Worm (Caenorhabditis elegans) whole organism, L4/young adult: ENCODE measurements around the gene C16C10.13.
A peak's percentile ranks its signal among the peaks of the same experiment; 100 is the strongest.

ENCODE experiments used
- W03F9.2 ChIP-seq: fragments of 150-350 bp; optimal IDR thresholded peaks from 2 replicates; lab custom pipeline; 2014; ENCODE audit warnings: missing biosample characterization, missing genetic modification characterization
- dao-5 ChIP-seq: sonication (generic microtip); optimal IDR thresholded peaks from 2 replicates; lab custom pipeline; 2016; ENCODE audit warnings: missing genotype, missing genetic modification characterization, moderate library complexity, missing compliant biosample characterization
- him-1 ChIP-seq: sonication (generic microtip); optimal IDR thresholded peaks from 2 replicates; lab custom pipeline; 2016; ENCODE audit warnings: missing genotype, missing genetic modification reagents, missing genetic modification characterization, missing compliant biosample characterization

C16C10.13 gene

DNA sequence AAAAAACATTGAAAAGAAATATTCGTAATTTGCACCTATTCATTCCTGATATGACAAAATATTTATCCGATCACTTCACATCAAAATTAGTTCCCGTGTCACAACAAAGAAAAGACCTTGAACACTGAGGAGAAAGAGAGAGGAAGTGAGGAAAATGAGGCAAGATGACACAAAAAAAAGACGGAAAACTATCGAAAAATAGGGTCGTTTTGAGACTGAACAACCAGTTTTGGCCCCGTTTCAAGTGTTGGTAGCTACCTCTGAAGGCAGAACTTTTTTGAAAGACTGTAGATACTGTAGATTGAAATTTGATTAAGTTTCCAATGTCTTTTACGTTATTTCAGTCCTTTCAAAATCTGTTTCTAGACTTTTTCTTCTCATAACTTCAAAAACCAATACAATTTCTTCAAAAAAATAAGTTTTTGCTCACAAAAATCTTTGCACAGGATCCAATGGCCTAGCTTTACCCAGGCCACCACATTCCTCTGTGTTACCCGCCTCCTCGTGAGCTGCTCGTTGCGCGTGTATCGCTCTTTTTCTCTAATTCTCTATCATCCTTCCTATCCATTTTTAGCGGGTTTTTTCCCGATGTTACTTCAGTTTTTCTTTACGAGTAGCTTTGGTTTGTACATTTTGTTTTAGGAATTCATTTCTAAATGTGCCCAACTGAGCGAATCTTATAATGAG, 20.2 kb downstream of the C16C10.13 start:
- no peak for TF ChIP-seq him-1 (tag; lab: Kevin White, UChicago)
- TF ChIP-seq W03F9.2: peak; percentile 7
- no peak for TF ChIP-seq dao-5 (tag; lab: Kevin White, UChicago)

ce11 chrIII:4196988-4197384, 20.7 kb downstream of the C16C10.13 start, which contains the start of gene asd-1:
asd-1 (plus strand) TSS chrIII:4197285.
- TF ChIP-seq W03F9.2 (no peak), him-1 (tag; lab: Kevin White, UChicago) (no peak), dao-5 (tag; lab: Kevin White, UChicago) (no peak)

- TF ChIP-seq dao-5 (tag; lab: Kevin White, UChicago) (no peak), him-1 (tag; lab: Kevin White, UChicago) (no peak), W03F9.2 (no peak)
Measured at ce11 chrIII:4204072-4204471, 27.8 kb downstream of the C16C10.13 start, which contains the start of the genes pelo-1 and R74.7. pelo-1 (minus strand) TSS chrIII:4204222. R74.7 (plus strand) TSS chrIII:4204429.

DNA sequence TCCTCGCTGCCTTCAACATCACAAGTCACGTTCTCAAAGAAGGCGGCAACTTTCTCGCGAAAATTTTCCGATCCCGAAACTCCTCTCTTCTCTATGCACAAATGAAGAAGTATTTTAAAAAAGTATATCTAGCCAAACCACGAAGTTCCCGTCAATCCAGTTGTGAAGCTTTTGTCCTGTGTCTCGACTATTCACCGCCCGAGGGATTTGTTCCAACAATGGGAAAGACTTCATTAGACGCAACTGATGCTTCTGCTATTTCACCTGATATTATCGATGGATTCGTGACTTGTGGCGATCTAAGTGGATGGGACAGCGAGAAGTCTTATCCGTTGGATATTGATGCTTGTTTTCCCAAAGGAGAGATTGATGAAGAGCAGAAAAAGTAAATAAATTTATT, 28.7 kb downstream of the C16C10.13 start:
- TF ChIP-seq W03F9.2: no peak
- no peak for TF ChIP-seq him-1 (tag; lab: Kevin White, UChicago)
- no peak for TF ChIP-seq dao-5 (tag; lab: Kevin White, UChicago)

DNA sequence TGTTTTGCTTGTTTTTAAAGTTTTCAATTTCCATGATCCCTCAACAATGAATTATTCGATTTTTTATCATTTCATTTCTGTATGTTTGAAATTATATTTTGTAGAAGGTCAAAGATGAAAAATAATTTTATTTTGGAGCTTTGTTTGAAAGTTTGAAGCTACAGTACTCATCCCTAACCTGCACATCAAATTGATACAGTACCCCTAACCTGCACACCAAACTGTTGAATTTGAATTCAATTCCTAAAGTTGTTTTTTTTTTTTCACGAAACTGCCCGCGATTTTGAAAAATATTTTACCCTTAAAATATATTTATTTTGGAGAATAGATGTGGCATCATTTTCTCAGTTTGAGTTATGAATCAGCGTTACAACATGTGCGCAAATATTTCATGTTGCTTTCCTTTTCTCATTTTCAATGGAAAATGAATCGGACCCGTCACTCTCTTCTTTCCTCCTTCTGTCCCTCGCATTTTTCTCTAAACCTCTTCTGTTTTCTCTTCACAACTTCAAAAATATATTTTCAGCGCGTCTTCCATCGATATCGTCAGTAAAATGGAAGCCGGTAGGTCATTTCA, 29.6 kb downstream of the C16C10.13 start, which contains the start of gene R74.8:
Gene R74.8 (plus strand): TSS at position 527 of the 577 bp plus-strand sequence.
- TF ChIP-seq him-1 (tag; lab: Kevin White, UChicago): no peak
- peak; percentile 36 for TF ChIP-seq W03F9.2
- TF ChIP-seq dao-5 (tag; lab: Kevin White, UChicago): no peak

DNA sequence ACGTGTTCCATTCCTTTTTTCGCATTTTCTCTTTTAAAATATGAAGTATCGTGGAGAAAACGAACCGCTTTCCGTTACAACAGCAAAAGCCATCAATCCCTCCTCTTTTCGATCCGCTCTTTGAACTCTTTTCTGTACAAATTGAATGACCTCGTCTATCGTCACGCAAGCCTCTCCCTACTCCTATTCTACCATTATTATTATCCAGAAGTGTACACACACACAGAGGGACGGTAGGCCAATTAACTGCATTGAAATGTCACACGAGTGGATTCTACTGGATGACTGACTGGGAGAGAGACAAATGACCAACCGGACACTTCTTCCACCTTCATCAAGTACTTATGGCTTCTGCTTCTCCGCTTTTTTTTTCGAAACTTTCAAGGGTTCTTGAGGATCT, 32.0 kb downstream of the C16C10.13 start:
- TF ChIP-seq W03F9.2: no peak
- no peak for TF ChIP-seq dao-5 (tag; lab: Kevin White, UChicago)
- no peak for TF ChIP-seq him-1 (tag; lab: Kevin White, UChicago)

DNA sequence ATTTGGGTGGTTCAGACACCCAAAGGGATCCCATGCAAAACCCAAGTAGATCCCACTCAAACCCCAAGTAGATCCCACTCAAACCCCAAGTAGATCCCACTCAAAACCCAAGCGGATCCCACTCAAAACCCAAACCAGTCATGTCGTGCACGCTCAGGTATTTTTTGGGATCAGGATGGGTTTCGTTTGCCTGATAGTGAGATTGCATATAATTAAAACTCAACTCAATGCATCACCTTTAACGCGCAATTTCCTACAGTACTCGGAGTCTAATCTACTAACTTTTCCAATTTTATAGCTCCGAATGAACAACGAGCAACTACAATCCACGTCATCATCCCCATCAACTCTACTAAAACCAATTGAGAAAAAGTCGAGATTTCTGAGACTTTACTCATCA, 32.9 kb downstream of the C16C10.13 start, which contains the start of gene phlp-2:
Gene phlp-2 (plus strand): TSS at position 301 of the 400 bp plus-strand sequence.
- no peak for TF ChIP-seq W03F9.2
- TF ChIP-seq him-1 (tag; lab: Kevin White, UChicago): no peak
- no peak for TF ChIP-seq dao-5 (tag; lab: Kevin White, UChicago)

DNA sequence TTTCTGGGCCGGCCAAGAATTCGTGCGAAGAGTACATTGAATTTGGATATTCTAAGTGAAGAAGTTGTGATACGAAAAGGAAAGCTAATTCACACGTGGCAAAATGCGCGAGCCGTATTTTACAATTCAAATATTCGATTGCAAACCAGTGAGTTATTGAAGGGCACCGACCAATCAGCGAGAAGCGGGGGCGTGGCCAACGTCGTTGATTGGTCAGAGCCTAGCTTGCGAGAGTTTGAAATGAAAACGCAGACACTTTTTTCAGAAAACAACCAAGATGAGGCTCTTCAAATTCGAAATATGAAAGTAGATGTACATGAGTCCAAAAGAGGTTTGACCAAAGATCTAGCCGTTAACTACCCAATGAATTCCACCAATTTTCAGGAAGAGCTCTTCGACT, 34.4 kb downstream of the C16C10.13 start:
- TF ChIP-seq W03F9.2 (no peak), him-1 (tag; lab: Kevin White, UChicago) (no peak), dao-5 (tag; lab: Kevin White, UChicago) (no peak)

DNA sequence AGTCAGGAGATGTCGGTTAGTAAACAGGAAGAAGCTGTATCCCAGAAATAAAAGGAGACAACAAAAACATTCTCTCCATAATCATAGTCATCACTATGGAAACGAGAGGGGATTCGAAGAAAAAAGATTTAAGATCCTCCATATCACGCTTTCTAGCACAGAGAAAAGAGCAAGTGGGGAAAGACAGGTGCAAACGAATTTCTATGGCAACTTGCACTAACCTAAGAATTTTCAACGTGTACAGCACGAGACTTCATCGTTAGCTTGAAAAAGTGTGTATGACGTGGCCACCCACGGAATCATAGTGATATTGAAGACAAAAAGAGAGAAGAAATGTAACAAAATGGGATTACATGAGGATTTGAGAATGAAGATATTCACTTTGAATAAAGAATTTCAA, 44.6 kb downstream of the C16C10.13 start:
- TF ChIP-seq him-1 (tag; lab: Kevin White, UChicago): no peak
- no peak for TF ChIP-seq W03F9.2
- no peak for TF ChIP-seq dao-5 (tag; lab: Kevin White, UChicago)

DNA sequence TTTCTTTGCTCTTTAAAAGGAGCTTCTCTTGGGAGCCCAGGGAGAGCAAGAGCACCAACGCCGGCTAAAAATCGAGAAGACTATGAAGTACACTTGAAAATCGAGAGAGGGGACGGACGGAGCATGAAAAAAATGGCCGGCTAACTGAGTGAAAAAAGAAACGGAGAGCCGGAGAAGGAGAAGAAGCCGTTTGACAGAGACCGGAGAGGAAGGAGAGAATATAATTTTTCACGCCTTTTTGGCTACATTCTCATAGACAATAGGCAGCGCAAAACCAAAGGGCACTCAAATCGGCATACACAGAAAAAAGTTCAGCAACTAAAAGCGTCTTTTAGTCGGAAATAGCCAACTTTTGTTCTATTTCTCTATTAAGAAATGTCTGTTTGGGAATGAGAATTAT, 45.3 kb downstream of the C16C10.13 start:
- TF ChIP-seq dao-5 (tag; lab: Kevin White, UChicago): no peak
- no peak for TF ChIP-seq W03F9.2
- TF ChIP-seq him-1 (tag; lab: Kevin White, UChicago): no peak

ce11 chrIII:4223668-4224127, 47.5 kb downstream of the C16C10.13 start:
- TF ChIP-seq dao-5 (tag; lab: Kevin White, UChicago): no peak
- TF ChIP-seq W03F9.2: peak; percentile 41
- peak; percentile 71 for TF ChIP-seq him-1 (tag; lab: Kevin White, UChicago)

DNA sequence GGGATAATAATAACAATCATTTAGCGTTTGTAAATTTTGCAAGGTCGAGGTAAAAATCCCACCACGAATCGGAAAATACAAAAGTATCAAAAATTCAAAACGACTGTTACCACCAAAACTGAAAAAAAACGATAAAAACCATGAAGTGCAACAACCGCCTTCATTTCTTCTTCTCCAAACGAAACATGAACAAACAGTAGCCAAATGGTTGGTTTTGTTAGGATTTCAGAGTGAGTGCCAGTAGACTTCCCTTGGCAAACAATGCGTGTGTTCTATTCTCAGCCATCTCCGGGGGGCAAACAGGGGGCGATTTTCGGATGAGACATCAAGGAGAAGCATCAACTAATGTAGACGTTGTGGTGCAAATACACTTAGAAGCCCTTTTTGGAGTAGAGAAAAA, 48.5 kb downstream of the C16C10.13 start:
- TF ChIP-seq W03F9.2 (no peak), him-1 (tag; lab: Kevin White, UChicago) (no peak), dao-5 (tag; lab: Kevin White, UChicago) (no peak)
